Fruit fly (Drosophila melanogaster) whole organism: ENCODE results near the gene Cyp4d14.

ENCODE experiments used
- CG8478 ChIP-seq: fragments of >200 bp; optimal IDR thresholded peaks from 2 replicates; lab custom pipeline; 2018; ENCODE audit warnings: inconsistent platforms
- Dll ChIP-seq: fragments of >200 bp; optimal IDR thresholded peaks from 2 replicates; lab custom pipeline; 2017
- psq ChIP-seq: fragments of >200 bp; optimal IDR thresholded peaks from 2 replicates; lab custom pipeline; 2017
- usp ChIP-seq: fragments of >200 bp; optimal IDR thresholded peaks from 2 replicates; lab custom pipeline; 2017; ENCODE audit warnings: missing biosample characterization, missing genetic modification characterization, mixed read lengths

DNA sequence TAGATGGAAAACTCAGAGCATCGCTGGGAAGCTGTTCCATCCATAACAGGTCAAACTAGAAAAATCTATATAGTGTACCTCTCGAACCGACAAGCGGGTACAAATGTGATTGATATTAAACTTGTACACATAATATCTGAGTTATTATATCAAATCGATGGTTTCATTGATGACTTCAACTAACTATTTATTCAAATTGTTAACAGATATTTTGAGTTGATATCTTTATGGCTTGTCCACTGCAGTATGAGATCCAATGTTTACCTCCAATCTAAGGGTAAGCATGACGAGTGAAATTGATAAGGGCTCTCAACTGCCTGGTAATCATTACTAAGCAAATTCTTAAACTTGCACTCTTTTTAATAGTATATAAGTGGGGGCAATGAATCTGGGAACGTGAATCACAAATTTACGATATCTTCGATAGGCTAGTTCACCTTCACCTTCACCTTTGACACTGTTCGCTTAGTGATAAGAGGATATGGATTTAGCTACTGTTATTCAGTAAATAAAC is 898 bp upstream of the Cyp4d14 start, which contains the start of gene Cyp4d2:
- TF ChIP-seq Dll (lab: Kevin White, UChicago) (no peak), CG8478 (no peak), psq (no peak), usp (GFP tag; lab: Kevin White, UChicago) (no peak)
